Worm (Caenorhabditis elegans) whole organism, mixed stage, embryonic: ENCODE data around the gene D1086.17.

Experiments used
- M03D4.4 ChIP-seq: sonication (generic microtip); optimal IDR thresholded peaks from 2 replicates; lab custom pipeline; 2017; ENCODE audit warnings: mild to moderate bottlenecking, missing genetic modification characterization, missing compliant biosample characterization
- bed-3 ChIP-seq: fragments of 200-800 bp; sonication (Bioruptor generic); optimal IDR thresholded peaks from 3 replicates; lab custom pipeline; 2018; ENCODE audit warnings: mild to moderate bottlenecking, missing genetic modification characterization, moderate library complexity, missing compliant biosample characterization
- ceh-39 ChIP-seq: fragments of 150-350 bp; optimal IDR thresholded peaks from 2 replicates; lab custom pipeline; 2014; ENCODE audit warnings: missing biosample characterization, missing genetic modification characterization
- ceh-43 ChIP-seq: fragments of 200-800 bp; sonication (Bioruptor generic); optimal IDR thresholded peaks from 2 replicates; lab custom pipeline; 2018; ENCODE audit warnings: mild to moderate bottlenecking, missing genetic modification characterization, moderate library complexity, missing compliant biosample characterization
- ceh-83 ChIP-seq: fragments of 200-800 bp; sonication (Bioruptor generic); optimal IDR thresholded peaks from 2 replicates; lab custom pipeline; 2018; ENCODE audit warnings: mild to moderate bottlenecking, missing genetic modification characterization, missing compliant biosample characterization
- ces-1 ChIP-seq: fragments of 150-350 bp; optimal IDR thresholded peaks from 2 replicates; lab custom pipeline; 2014; ENCODE audit warnings: missing biosample characterization, missing genetic modification reagents, missing genetic modification characterization
- cnd-1 ChIP-seq: fragments of 200-800 bp; sonication (Bioruptor generic); optimal IDR thresholded peaks from 2 replicates; lab custom pipeline; 2018; ENCODE audit warnings: mild to moderate bottlenecking, missing genetic modification characterization, missing compliant biosample characterization
- drap-1 ChIP-seq: fragments of 200-800 bp; sonication (Bioruptor generic); optimal IDR thresholded peaks from 3 replicates; lab custom pipeline; 2018; ENCODE audit warnings: mild to moderate bottlenecking, missing genetic modification characterization, missing compliant biosample characterization
- elt-1 ChIP-seq: sonication (generic microtip); optimal IDR thresholded peaks from 2 replicates; lab custom pipeline; 2017; ENCODE audit warnings: missing genetic modification characterization, mild to moderate bottlenecking, missing compliant biosample characterization, antibody characterized with exemption, moderate library complexity, borderline replicate concordance; ENCODE audit not compliant: insufficient read depth
- elt-3 ChIP-seq: fragments of 150-350 bp; optimal IDR thresholded peaks from 2 replicates; lab custom pipeline; 2014; ENCODE audit warnings: missing biosample characterization, missing genetic modification characterization
- flh-1 ChIP-seq: fragments of 200-800 bp; sonication (Bioruptor generic); optimal IDR thresholded peaks from 2 replicates; lab custom pipeline; 2018; ENCODE audit warnings: mild to moderate bottlenecking, missing genetic modification characterization, moderate library complexity, missing compliant biosample characterization
- ham-2 ChIP-seq: fragments of 200-800 bp; sonication (Bioruptor generic); optimal IDR thresholded peaks from 2 replicates; lab custom pipeline; 2018; ENCODE audit warnings: mild to moderate bottlenecking, missing genetic modification characterization, missing compliant biosample characterization
- hlh-1 ChIP-seq: fragments of 150-350 bp; optimal IDR thresholded peaks from 2 replicates; lab custom pipeline; 2014; ENCODE audit warnings: missing biosample characterization, missing genetic modification reagents, missing genetic modification characterization
- lin-32 ChIP-seq: fragments of 200-800 bp; sonication (Bioruptor generic); optimal IDR thresholded peaks from 2 replicates; lab custom pipeline; 2018; ENCODE audit warnings: mild to moderate bottlenecking, missing genetic modification characterization, missing compliant biosample characterization
- lsy-2 ChIP-seq: fragments of 150-350 bp; optimal IDR thresholded peaks from 2 replicates; lab custom pipeline; 2014; ENCODE audit warnings: missing biosample characterization, missing genetic modification characterization
- mep-1 ChIP-seq: fragments of 150-350 bp; optimal IDR thresholded peaks from 2 replicates; lab custom pipeline; 2017; ENCODE audit warnings: missing biosample characterization, missing genetic modification reagents, missing genetic modification characterization, inconsistent platforms
- mls-2 ChIP-seq: sonication (generic microtip); optimal IDR thresholded peaks from 2 replicates; lab custom pipeline; 2016; ENCODE audit warnings: mild to moderate bottlenecking, missing genetic modification characterization, moderate library complexity, missing compliant biosample characterization
- nhr-2 ChIP-seq: fragments of 150-350 bp; optimal IDR thresholded peaks from 2 replicates; lab custom pipeline; 2014; ENCODE audit warnings: missing biosample characterization, missing genetic modification characterization
- nhr-237 ChIP-seq: fragments of 150-350 bp; optimal IDR thresholded peaks from 2 replicates; lab custom pipeline; 2014; ENCODE audit warnings: missing biosample characterization, missing genetic modification characterization
- nhr-28 ChIP-seq: fragments of 150-350 bp; optimal IDR thresholded peaks from 2 replicates; lab custom pipeline; 2014; ENCODE audit warnings: missing biosample characterization, missing genetic modification characterization
- nhr-76 ChIP-seq: sonication (generic microtip); optimal IDR thresholded peaks from 2 replicates; lab custom pipeline; 2017; ENCODE audit warnings: missing biosample characterization, missing genetic modification characterization
- sem-2 ChIP-seq: fragments of 200-800 bp; sonication (Bioruptor generic); optimal IDR thresholded peaks from 2 replicates; lab custom pipeline; 2018; ENCODE audit warnings: mild to moderate bottlenecking, missing genetic modification characterization, missing compliant biosample characterization
- snpc-4 ChIP-seq: fragments of 150-350 bp; optimal IDR thresholded peaks from 2 replicates; lab custom pipeline; 2014; ENCODE audit warnings: missing biosample characterization, missing genetic modification characterization
- sptf-1 ChIP-seq: sonication (generic microtip); optimal IDR thresholded peaks from 2 replicates; lab custom pipeline; 2017; ENCODE audit warnings: mild to moderate bottlenecking, missing genetic modification characterization, moderate library complexity, missing compliant biosample characterization
- tbx-8 ChIP-seq: fragments of 200-800 bp; sonication (Bioruptor generic); optimal IDR thresholded peaks from 2 replicates; lab custom pipeline; 2018; ENCODE audit warnings: mild to moderate bottlenecking, missing genetic modification characterization, moderate library complexity, missing compliant biosample characterization
- unc-120 ChIP-seq: sonication (generic microtip); optimal IDR thresholded peaks from 2 replicates; lab custom pipeline; 2017; ENCODE audit warnings: missing genetic modification characterization, missing compliant biosample characterization; ENCODE audit not compliant: poor library complexity, severe bottlenecking
- unc-39 ChIP-seq: fragments of 150-350 bp; optimal IDR thresholded peaks from 2 replicates; lab custom pipeline; 2014; ENCODE audit warnings: missing biosample characterization, missing genetic modification characterization
- zip-8 ChIP-seq: fragments of 150-350 bp; optimal IDR thresholded peaks from 2 replicates; lab custom pipeline; 2014; ENCODE audit warnings: missing biosample characterization, missing genetic modification characterization
- ztf-11 ChIP-seq: fragments of 150-350 bp; optimal IDR thresholded peaks from 2 replicates; lab custom pipeline; 2014; ENCODE audit warnings: missing biosample characterization, missing genetic modification characterization

D1086.17 gene

ce11 chrV:14063980-14064379 lies 3.7 kb upstream of the D1086.17 start:
- TF ChIP-seq zip-8 (tag; lab: Kevin White, UChicago) (no peak), nhr-2 (tag; lab: Kevin White, UChicago) (no peak), nhr-237 (tag; lab: Kevin White, UChicago) (no peak)

ce11 chrV:14064422-14064821 lies 3.2 kb upstream of the D1086.17 start, which contains the start of gene D1086.21:
D1086.21 (plus strand) TSS chrV:14064722.
- no peak for TF ChIP-seq mep-1
- TF ChIP-seq ham-2: no peak
- TF ChIP-seq hlh-1 (tag; lab: Kevin White, UChicago): no peak
- TF ChIP-seq sem-2: no peak
- no peak for TF ChIP-seq ceh-39
- TF ChIP-seq ceh-83: no peak
- TF ChIP-seq zip-8 (tag; lab: Kevin White, UChicago): no peak
- no peak for TF ChIP-seq elt-3 (tag; lab: Kevin White, UChicago)
- TF ChIP-seq cnd-1 (tag; lab: Kevin White, UChicago): no peak
- TF ChIP-seq nhr-28 (tag; lab: Kevin White, UChicago): no peak
- TF ChIP-seq lin-32 (GFP tag; lab: Kevin White, UChicago): no peak
- no peak for TF ChIP-seq mls-2 (tag; lab: Kevin White, UChicago)
- no peak for TF ChIP-seq tbx-8 (GFP tag; lab: Kevin White, UChicago)
- no peak for TF ChIP-seq nhr-2 (tag; lab: Kevin White, UChicago)
- no peak for TF ChIP-seq lsy-2
- TF ChIP-seq unc-39 (tag; lab: Kevin White, UChicago): no peak

DNA sequence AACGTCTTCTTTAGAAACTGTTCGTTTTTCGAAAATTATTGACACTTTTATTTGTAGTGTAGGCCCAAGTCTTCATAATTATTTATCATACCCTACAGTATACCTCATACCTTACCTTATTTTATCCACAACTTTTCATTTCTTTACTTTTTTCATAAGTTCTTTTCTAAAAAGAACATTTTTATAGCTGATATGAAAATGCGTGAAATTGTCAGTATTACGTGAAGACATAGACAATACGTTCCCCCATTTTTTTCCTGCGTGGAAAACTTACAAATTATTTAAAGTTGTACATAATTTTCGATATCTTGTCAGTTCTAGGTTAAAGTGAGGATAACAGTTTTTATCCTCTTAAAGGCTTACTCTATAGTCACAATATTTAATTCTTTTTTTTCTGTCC lies 2.2 kb downstream of the D1086.17 start:
- TF ChIP-seq mls-2 (tag; lab: Kevin White, UChicago) (no peak), lsy-2 (no peak), zip-8 (tag; lab: Kevin White, UChicago) (no peak), ceh-43 (no peak), sptf-1 (no peak), unc-39 (tag; lab: Kevin White, UChicago) (no peak), lin-32 (GFP tag; lab: Kevin White, UChicago) (no peak), elt-1 (tag; lab: Kevin White, UChicago) (no peak), unc-120 (tag; lab: Kevin White, UChicago) (no peak), bed-3 (GFP tag; lab: Kevin White, UChicago) (no peak), nhr-237 (tag; lab: Kevin White, UChicago) (no peak), nhr-76 (tag; lab: Kevin White, UChicago) (no peak), snpc-4 (tag; lab: Kevin White, UChicago) (no peak)

DNA sequence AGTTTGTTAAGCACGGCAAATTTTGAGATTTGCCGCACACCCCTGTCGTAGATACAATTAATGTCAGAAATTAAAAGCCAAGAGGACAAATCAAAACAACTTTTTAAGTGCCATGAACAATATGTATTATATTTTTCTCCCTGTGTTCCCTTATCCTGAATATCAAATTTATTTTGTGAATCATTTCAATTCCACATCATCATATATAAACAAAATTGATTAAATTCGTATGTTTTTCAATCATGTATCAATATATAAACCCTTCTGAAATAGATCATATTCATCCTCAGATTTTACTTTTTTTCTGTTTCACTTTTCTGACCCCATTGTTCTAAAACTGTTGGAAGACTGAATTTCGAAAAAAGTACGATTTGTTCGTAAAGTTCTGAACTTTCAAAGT lies 6.5 kb downstream of the D1086.17 start, which contains the start of gene D1086.11:
Gene D1086.11, plus strand, starts transcription at position 301 of the 400 bp plus-strand sequence.
- TF ChIP-seq unc-120 (tag; lab: Kevin White, UChicago): no peak
- no peak for TF ChIP-seq lin-32 (GFP tag; lab: Kevin White, UChicago)
- no peak for TF ChIP-seq ceh-83
- no peak for TF ChIP-seq nhr-237 (tag; lab: Kevin White, UChicago)
- no peak for TF ChIP-seq sem-2
- no peak for TF ChIP-seq cnd-1 (tag; lab: Kevin White, UChicago)
- no peak for TF ChIP-seq hlh-1 (tag; lab: Kevin White, UChicago)
- no peak for TF ChIP-seq ham-2
- TF ChIP-seq elt-1 (tag; lab: Kevin White, UChicago): no peak
- TF ChIP-seq flh-1 (GFP tag; lab: Kevin White, UChicago): no peak
- no peak for TF ChIP-seq drap-1 (GFP tag; lab: Kevin White, UChicago)
- no peak for TF ChIP-seq M03D4.4 (tag; lab: Kevin White, UChicago)
- TF ChIP-seq, all 35 proteins: peak for 0

DNA sequence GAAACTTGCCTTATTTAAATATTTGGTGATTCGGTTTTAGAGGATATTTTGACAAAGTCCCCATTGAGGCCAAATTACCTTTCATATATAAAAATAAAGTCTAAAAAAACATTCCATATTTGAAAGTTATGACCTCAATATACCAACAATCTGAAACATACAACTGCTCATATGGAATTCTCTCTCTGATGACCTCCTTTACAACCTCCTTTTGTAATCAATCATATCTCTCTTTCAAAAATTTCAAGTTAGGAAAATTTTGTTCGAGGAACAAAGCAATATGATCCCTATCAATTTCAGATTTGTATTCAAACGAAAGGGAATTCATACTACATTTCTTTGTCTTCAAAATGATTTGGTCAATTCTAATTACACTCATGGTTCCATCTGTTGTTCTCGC lies 11.8 kb downstream of the D1086.17 start, which contains the start of gene D1086.6:
Gene D1086.6, plus strand, starts transcription at position 301 of the 400 bp plus-strand sequence.
- TF ChIP-seq lsy-2: no peak
- TF ChIP-seq ztf-11 (tag; lab: Kevin White, UChicago): no peak
- TF ChIP-seq sem-2: no peak
- no peak for TF ChIP-seq snpc-4 (tag; lab: Kevin White, UChicago)
- TF ChIP-seq, all 35 proteins: peak for 0

DNA sequence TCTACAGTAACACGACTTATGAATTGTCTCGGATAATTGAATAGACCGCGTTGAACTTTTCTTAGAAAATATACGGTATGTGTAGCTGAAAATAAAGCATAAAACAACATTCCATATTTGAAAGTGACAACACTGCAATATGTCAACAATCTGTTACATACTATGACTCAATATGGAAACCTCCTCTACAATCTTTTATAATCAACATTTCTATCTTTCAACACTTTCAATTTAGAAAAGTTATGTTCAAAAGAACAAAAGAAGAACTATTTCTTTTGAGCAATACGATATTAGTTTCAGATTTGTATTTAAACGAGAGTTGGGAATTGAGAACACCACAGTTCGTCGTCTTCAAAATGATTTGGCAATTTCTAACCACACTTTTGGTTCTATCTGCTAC lies 14.8 kb downstream of the D1086.17 start, which contains the start of gene D1086.10:
Gene D1086.10, plus strand, starts transcription at position 301 of the 400 bp plus-strand sequence.
- TF ChIP-seq ces-1 (GFP tag; lab: Kevin White, UChicago) (no peak), lsy-2 (no peak)
